Worm (Caenorhabditis elegans) whole organism, L4 larva: Measurements from ENCODE around the gene H34I24.2.

Experiments used
- Y105C5A.15 ChIP-seq: fragments of 200-800 bp; sonication (Bioruptor generic); IDR thresholded peaks from 2 replicates; pipeline ENCODE4 v1.3.6; 2022; ENCODE audit warnings: missing genetic modification characterization, missing compliant biosample characterization
- Y48G9A.11 ChIP-seq: fragments of 200-800 bp; sonication (Bioruptor generic); IDR thresholded peaks from 2 replicates; pipeline ENCODE4 v1.3.6; 2022; ENCODE audit warnings: missing genetic modification reagents, missing genetic modification characterization, missing compliant biosample characterization
- aha-1 ChIP-seq: fragments of 150-350 bp; peaks from one replicate; lab custom pipeline; 2014; ENCODE audit warnings: missing biosample characterization, missing genetic modification characterization
- arid-1 ChIP-seq: fragments of 200-800 bp; sonication (Bioruptor generic); conservative IDR thresholded peaks from 2 replicates; pipeline ENCODE4 v1.3.6; 2022; ENCODE audit warnings: missing genetic modification reagents, missing genetic modification characterization, missing compliant biosample characterization
- ceh-20 ChIP-seq: fragments of 200-800 bp; sonication (Bioruptor generic); IDR thresholded peaks from 2 replicates; pipeline ENCODE4 v1.3.6; 2022; ENCODE audit warnings: missing genetic modification reagents, missing genetic modification characterization, missing compliant biosample characterization
- ceh-62 ChIP-seq: sonication (generic microtip); optimal IDR thresholded peaks from 2 replicates; lab custom pipeline; 2017; ENCODE audit warnings: missing biosample characterization, missing genetic modification characterization
- cey-2 ChIP-seq: sonication (generic microtip); optimal IDR thresholded peaks from 3 replicates; lab custom pipeline; 2017; ENCODE audit warnings: missing genetic modification characterization, mild to moderate bottlenecking, missing compliant biosample characterization, antibody characterized with exemption, borderline replicate concordance; ENCODE audit not compliant: insufficient read depth
- dmd-8 ChIP-seq: fragments of 200-800 bp; sonication (Bioruptor generic); IDR thresholded peaks from 2 replicates; pipeline ENCODE4 v1.3.6; 2022; ENCODE audit warnings: missing genetic modification characterization, missing compliant biosample characterization
- dpl-1 ChIP-seq: fragments of 150-350 bp; optimal IDR thresholded peaks from 2 replicates; lab custom pipeline; 2014; ENCODE audit warnings: missing biosample characterization, missing genetic modification reagents, missing genetic modification characterization
- egl-43 ChIP-seq: fragments of 200-800 bp; sonication (Bioruptor generic); IDR thresholded peaks from 2 replicates; pipeline ENCODE4 v1.3.6; 2022; ENCODE audit warnings: missing genetic modification reagents, missing genetic modification characterization, missing compliant biosample characterization
- gei-8 ChIP-seq: fragments of 200-800 bp; sonication (Bioruptor generic); optimal IDR thresholded peaks from 2 replicates; lab custom pipeline; 2018; ENCODE audit warnings: mild to moderate bottlenecking, missing genetic modification characterization, missing compliant biosample characterization
- hlh-11 ChIP-seq: fragments of 200-800 bp; sonication (Bioruptor generic); optimal IDR thresholded peaks from 2 replicates; lab custom pipeline; 2018; ENCODE audit warnings: mild to moderate bottlenecking, missing genetic modification characterization, missing compliant biosample characterization
- hmg-1.1 ChIP-seq: fragments of 200-800 bp; sonication (Bioruptor generic); IDR thresholded peaks from 2 replicates; pipeline ENCODE4 v1.3.6; 2022; ENCODE audit warnings: missing genetic modification reagents, missing genetic modification characterization, missing compliant biosample characterization
- lin-13 ChIP-seq: fragments of 150-350 bp; optimal IDR thresholded peaks from 2 replicates; lab custom pipeline; 2014; ENCODE audit warnings: missing biosample characterization, missing genetic modification reagents, missing genetic modification characterization
- lin-15B ChIP-seq: fragments of 150-350 bp; sonication (generic microtip); optimal IDR thresholded peaks from 3 replicates; lab custom pipeline; 2014; ENCODE audit warnings: missing biosample characterization, missing genetic modification characterization
- lin-29 ChIP-seq: fragments of 200-800 bp; sonication (Bioruptor generic); IDR thresholded peaks from 2 replicates; pipeline ENCODE4 v1.3.6; 2022; ENCODE audit warnings: missing genetic modification reagents, missing genetic modification characterization, missing compliant biosample characterization
- lin-38 ChIP-seq: fragments of 200-800 bp; sonication (Bioruptor generic); IDR thresholded peaks from 2 replicates; pipeline ENCODE4 v1.3.6; 2022; ENCODE audit warnings: missing genetic modification reagents, missing genetic modification characterization, missing compliant biosample characterization
- lin-39 ChIP-seq: fragments of 150-350 bp; optimal IDR thresholded peaks from 2 replicates; lab custom pipeline; 2014; ENCODE audit warnings: missing biosample characterization, missing genetic modification reagents, missing genetic modification characterization
- lir-3 ChIP-seq: sonication (generic microtip); optimal IDR thresholded peaks from 2 replicates; lab custom pipeline; 2016; ENCODE audit warnings: mild to moderate bottlenecking, missing genetic modification characterization, missing compliant biosample characterization
- lsy-2 ChIP-seq, 2 experiments: fragments of 150-350 bp in 1 of 2; sonication (generic microtip) in 1 of 2; optimal IDR thresholded peaks; 2 replicates each; lab custom pipeline; 2014 to 2017; ENCODE audit warnings: missing biosample characterization in 2 of 2, missing genetic modification characterization in 2 of 2
- madf-5 ChIP-seq, 2 experiments: fragments of 200-800 bp; sonication (Bioruptor generic); IDR thresholded peaks; 2 replicates each; pipeline ENCODE4 v1.3.6; 2022; ENCODE audit warnings: missing compliant biosample characterization in 2 of 2, missing genetic modification characterization in 2 of 2
- mxl-2 ChIP-seq: fragments of 200-800 bp; sonication (Bioruptor generic); conservative IDR thresholded peaks from 2 replicates; pipeline ENCODE4 v1.3.6; 2022; ENCODE audit warnings: missing genetic modification reagents, missing genetic modification characterization, missing compliant biosample characterization
- nhr-11 ChIP-seq: fragments of 150-350 bp; optimal IDR thresholded peaks from 2 replicates; lab custom pipeline; 2014; ENCODE audit warnings: missing biosample characterization, missing genetic modification characterization
- nhr-111 ChIP-seq: fragments of 200-800 bp; sonication (Bioruptor generic); optimal IDR thresholded peaks from 2 replicates; lab custom pipeline; 2018; ENCODE audit warnings: mild to moderate bottlenecking, missing genetic modification characterization, missing compliant biosample characterization
- nhr-237 ChIP-seq: sonication (generic microtip); optimal IDR thresholded peaks from 2 replicates; lab custom pipeline; 2017; ENCODE audit warnings: missing biosample characterization, missing genetic modification characterization
- nhr-28 ChIP-seq: fragments of 150-350 bp; optimal IDR thresholded peaks from 2 replicates; lab custom pipeline; 2014; ENCODE audit warnings: missing biosample characterization, missing genetic modification characterization
- pha-4 ChIP-seq, 2 experiments: fragments of 150-350 bp in 1 of 2; fragments of 200-800 bp in 1 of 2; sonication (Bioruptor generic) in 1 of 2; IDR thresholded peaks in 1 of 2; optimal IDR thresholded peaks in 1 of 2; 2 replicates each; pipeline versions ENCODE4 v1.3.6 to Lab custom; 2014 to 2022; ENCODE audit warnings: missing genetic modification characterization in 2 of 2, missing genetic modification reagents in 2 of 2, missing biosample characterization in 1 of 2, missing compliant biosample characterization in 1 of 2
- php-3 ChIP-seq: fragments of 200-800 bp; sonication (Bioruptor generic); IDR thresholded peaks from 2 replicates; pipeline ENCODE4 v1.3.6; 2022; ENCODE audit warnings: missing genetic modification reagents, missing genetic modification characterization, missing compliant biosample characterization
- pqm-1 ChIP-seq: sonication (generic microtip); optimal IDR thresholded peaks from 2 replicates; lab custom pipeline; 2017; ENCODE audit warnings: missing biosample characterization, missing genetic modification characterization
- set-16 ChIP-seq: fragments of 200-800 bp; sonication (Bioruptor generic); IDR thresholded peaks from 2 replicates; pipeline ENCODE4 v1.3.6; 2022; ENCODE audit warnings: missing genetic modification reagents, missing genetic modification characterization, missing compliant biosample characterization
- snpc-4 ChIP-seq: fragments of 150-350 bp; optimal IDR thresholded peaks from 2 replicates; lab custom pipeline; 2014; ENCODE audit warnings: missing biosample characterization, missing genetic modification characterization
- unc-62 ChIP-seq, 3 experiments: fragments of 150-350 bp in 1 of 3; sonication (generic microtip); optimal IDR thresholded peaks in 2 of 3; peaks in 1 of 3; 1 replicate in 1 of 3; 2 replicates in 2 of 3; lab custom pipeline; 2014 to 2017; ENCODE audit warnings: missing biosample characterization in 3 of 3, missing genetic modification characterization in 3 of 3, missing genetic modification reagents in 3 of 3, missing genotype in 1 of 3

H34I24.2 gene

DNA sequence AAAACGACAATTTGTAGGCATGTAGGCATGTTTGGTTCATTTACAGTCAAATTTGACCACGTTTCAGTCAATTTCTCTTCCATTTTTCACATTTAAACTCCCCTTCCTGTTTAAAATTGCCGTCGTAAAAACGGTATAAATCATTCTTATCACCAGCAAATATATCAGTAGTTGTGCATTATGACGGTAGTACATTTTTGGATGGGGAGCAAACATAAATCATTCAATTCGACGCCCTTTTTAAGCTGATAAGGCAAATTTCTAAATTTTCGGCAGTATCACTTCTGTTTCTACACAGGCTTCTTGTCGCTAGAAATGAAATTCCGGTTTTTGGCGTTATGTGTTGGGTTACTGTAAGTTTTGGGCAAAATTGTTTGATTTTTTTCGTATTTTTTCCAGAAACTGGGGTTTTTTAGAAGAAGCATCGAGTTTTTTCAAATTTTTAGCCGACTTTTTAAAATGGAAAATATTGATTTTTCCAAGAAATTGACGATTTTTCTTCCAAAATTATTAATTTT lies at the start of gene H34I24.2:
Gene H34I24.2, plus strand, starts transcription at position 189 of the 518 bp plus-strand sequence.
- TF ChIP-seq hmg-1.1 (GFP tag; lab: Robert Waterston, UW), result no peak
- TF ChIP-seq nhr-11 (tag; lab: Kevin White, UChicago), result no peak
- TF ChIP-seq lsy-2 (tag; optimal IDR thresholded peaks at IDR 0.05; lab: Kevin White, UChicago), result no peak
- TF ChIP-seq hlh-11 (tag; lab: Kevin White, UChicago), result peak; percentile 5
- peak; percentile 21 for TF ChIP-seq nhr-28 (tag; lab: Kevin White, UChicago)
- no peak for TF ChIP-seq dpl-1 (GFP tag; lab: Kevin White, UChicago)
- TF ChIP-seq pqm-1 (tag; lab: Kevin White, UChicago), result peak; percentile 92
- TF ChIP-seq nhr-237, result no peak
- TF ChIP-seq unc-62 (GFP tag; optimal IDR thresholded peaks at IDR 0.05 in 1 of 2; lab: Kevin White, UChicago), result peak in 1 of 2 experiments; percentile 66
- no peak for TF ChIP-seq unc-62 (tag; optimal IDR thresholded peaks at IDR 0.05; lab: Kevin White, UChicago)
- no peak for TF ChIP-seq madf-5 (GFP tag; IDR thresholded peaks at IDR 0.05; lab: Robert Waterston, UW)
- no peak for TF ChIP-seq cey-2
- no peak for TF ChIP-seq lir-3
- TF ChIP-seq php-3 (GFP tag; lab: Robert Waterston, UW), result 0 out of 2 replicates have a peak, but pooled peaks have one; percentile 14
- TF ChIP-seq set-16 (GFP tag; lab: Robert Waterston, UW), result no peak
- TF ChIP-seq Y105C5A.15 (GFP tag; lab: Robert Waterston, UW), result no peak
- peak; percentile 46; the same call in 1 of the 2 replicates for TF ChIP-seq ceh-20 (GFP tag; lab: Robert Waterston, UW)
- TF ChIP-seq aha-1 (tag; lab: Kevin White, UChicago), result peak; percentile 63
- no peak for TF ChIP-seq lin-13
- TF ChIP-seq nhr-111 (GFP tag; lab: Kevin White, UChicago), result no peak
- TF ChIP-seq lin-29 (GFP tag; lab: Robert Waterston, UW), result no peak

DNA sequence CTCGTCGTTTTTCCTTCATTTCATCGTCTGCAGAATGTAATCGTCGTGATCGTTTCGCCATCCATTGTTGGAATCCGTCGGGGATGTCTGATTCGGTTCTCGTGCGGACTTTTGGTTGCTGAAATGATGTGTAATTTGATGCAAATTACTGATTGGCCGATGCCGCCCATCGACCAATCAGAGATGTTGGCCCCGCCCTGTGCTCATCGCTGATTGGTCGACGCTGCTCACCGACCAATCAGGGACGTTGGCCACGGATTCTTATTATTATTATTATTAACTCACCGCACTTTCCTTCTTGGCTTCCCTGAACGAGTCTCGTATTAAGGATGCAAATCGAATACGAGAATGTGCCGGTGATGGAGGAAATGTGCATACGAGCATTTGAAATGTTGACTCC lies 47.8 kb upstream of the H34I24.2 start:
- no peak for TF ChIP-seq ceh-62 (tag; lab: Kevin White, UChicago)
- no peak for TF ChIP-seq gei-8 (GFP tag; lab: Kevin White, UChicago)
- no peak for TF ChIP-seq lsy-2 (tag; optimal IDR thresholded peaks at IDR 0.05; lab: Kevin White, UChicago)
- TF ChIP-seq nhr-11 (tag; lab: Kevin White, UChicago), result no peak
- peak; percentile 74 for TF ChIP-seq aha-1 (tag; lab: Kevin White, UChicago)

DNA sequence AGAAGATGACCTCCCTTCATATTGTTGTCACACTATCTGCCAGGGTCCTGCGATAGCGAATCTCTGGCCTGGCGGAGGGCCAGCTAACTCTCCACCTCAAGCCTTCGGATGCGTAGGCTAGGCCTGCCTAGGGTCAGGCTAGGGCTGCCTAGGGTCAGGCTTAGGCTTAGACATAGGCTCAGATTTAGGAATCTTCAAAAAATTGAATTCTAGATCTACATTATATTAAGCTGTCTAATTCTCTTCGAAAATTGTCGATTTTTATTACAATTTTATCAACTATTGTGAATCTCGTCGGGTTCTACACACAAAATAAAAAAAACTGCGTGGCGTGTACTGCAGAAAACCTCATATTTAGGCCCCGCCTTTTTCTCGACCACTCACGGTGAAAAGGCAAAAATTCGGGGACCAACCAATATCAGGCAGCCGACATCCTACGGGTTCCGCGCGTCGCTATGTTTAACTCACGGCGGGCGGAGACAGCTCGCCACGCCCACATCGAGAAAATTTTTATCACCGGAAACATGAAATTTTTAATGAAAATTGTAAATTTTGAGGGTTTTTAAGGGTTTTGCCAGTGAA lies 46.3 kb upstream of the H34I24.2 start:
- TF ChIP-seq Y48G9A.11 (peak; percentile 49; the same call in 1 of the 2 replicates), set-16 (GFP tag; lab: Robert Waterston, UW) (peak; percentile 45), lin-15B (tag; lab: Kevin White, UChicago) (no peak), pha-4 (GFP tag; IDR thresholded peaks at IDR 0.05; lab: Robert Waterston, UW) (0 out of 2 replicates have a peak, but pooled peaks have one; percentile 28), pha-4 (tag; optimal IDR thresholded peaks at IDR 0.05; lab: Kevin White, UChicago) (no peak), lin-38 (peak; percentile 68), snpc-4 (tag; lab: Kevin White, UChicago) (no peak), arid-1 (GFP tag; lab: Robert Waterston, UW) (0 out of 2 replicates have a peak, but pooled peaks have one; percentile 20), lin-39 (no peak), mxl-2 (GFP tag; lab: Robert Waterston, UW) (no peak), dmd-8 (no peak)

DNA sequence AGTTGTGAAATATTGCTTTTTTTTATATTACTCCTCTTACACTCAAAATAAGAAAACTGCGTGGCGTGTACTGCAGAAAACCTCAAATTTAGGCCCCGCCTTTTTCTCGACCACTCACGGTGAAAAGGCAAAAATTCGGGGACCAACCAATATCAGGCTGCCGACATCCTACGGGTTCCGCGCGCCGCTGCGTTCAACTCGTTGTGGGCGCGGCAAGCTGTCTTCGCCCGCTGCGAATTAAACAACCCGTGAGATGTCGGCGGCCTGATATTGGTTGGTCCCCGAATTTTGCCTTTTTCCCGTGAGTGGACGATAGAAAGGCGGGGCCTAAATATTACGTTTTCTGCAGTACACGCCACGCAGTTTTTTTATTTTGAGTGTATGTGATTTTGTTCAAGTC lies 44.4 kb upstream of the H34I24.2 start:
- peak; percentile 60; the same call in 1 of the 2 replicates for TF ChIP-seq egl-43 (GFP tag; lab: Robert Waterston, UW)
- TF ChIP-seq set-16 (GFP tag; lab: Robert Waterston, UW), result peak; percentile 44; the same call in 1 of the 2 replicates
- TF ChIP-seq lin-38, result peak; percentile 11; the same call in 1 of the 2 replicates
- TF ChIP-seq, all 104 proteins: peak for 3; not testable (repeated sequence) for 101
